Fruit fly (Drosophila melanogaster): ENCODE data around the gene gb.

DNA sequence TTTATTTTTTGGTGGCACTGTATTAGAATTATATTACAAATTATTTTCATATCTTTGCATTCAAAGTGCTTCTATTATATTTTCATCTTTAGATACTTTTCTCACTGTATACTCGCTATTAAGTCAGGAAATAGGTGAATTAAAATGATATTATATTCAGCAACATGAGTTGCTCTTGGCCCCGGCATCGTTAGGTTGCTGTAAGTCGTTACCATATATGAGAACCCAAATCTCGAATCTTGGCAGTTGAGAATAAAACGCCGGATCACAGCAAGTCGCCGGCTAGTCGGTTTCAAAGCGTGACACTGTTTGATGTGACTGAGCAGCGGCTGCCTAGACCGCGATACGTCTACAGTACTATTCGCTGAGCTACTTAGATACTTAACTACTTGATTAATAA is 17.8 kb downstream of the gb start, which contains the start of gene CG14259:
- TF ChIP-seq D1 (tag; optimal IDR thresholded peaks at IDR 0.05) (no peak), CG34367 (tag; optimal IDR thresholded peaks at IDR 0.05) (no peak), CG13204 (GFP tag; optimal IDR thresholded peaks at IDR 0.05) (no peak), CG4496 (GFP tag; IDR thresholded peaks at IDR 0.05) (no peak), CG32121 (GFP tag; IDR thresholded peaks at IDR 0.05) (no peak), EcR (GFP tag; optimal IDR thresholded peaks at IDR 0.05) (no peak), gl (tag; optimal IDR thresholded peaks at IDR 0.05) (no peak), fd96Ca (GFP tag; IDR thresholded peaks at IDR 0.05) (no peak), Snoo (tag; optimal IDR thresholded peaks at IDR 0.05) (no peak), CG8301 (tag; optimal IDR thresholded peaks at IDR 0.05) (no peak), CG17806 (tag; optimal IDR thresholded peaks at IDR 0.05) (no peak), CG10348 (GFP tag; IDR thresholded peaks at IDR 0.05) (no peak), CG12605 (GFP tag; IDR thresholded peaks at IDR 0.05) (no peak)
